Worm (Caenorhabditis elegans) whole organism, L2 larva: ENCODE measurements around the gene txt-14.
A peak's percentile ranks its signal among the peaks of the same experiment; 100 is the strongest.

Experiments used
- C34F6.9 ChIP-seq: fragments of 150-350 bp; optimal IDR thresholded peaks from 2 replicates; lab custom pipeline; 2014; ENCODE audit warnings: missing biosample characterization, missing genetic modification characterization
- F13H6.1 ChIP-seq: sonication (generic microtip); optimal IDR thresholded peaks from 2 replicates; lab custom pipeline; 2016; ENCODE audit warnings: missing genetic modification characterization, missing compliant biosample characterization
- Y55F3AM.14 ChIP-seq: fragments of 200-800 bp; sonication (Bioruptor generic); optimal IDR thresholded peaks from 2 replicates; lab custom pipeline; 2018; ENCODE audit warnings: mild to moderate bottlenecking, missing genetic modification characterization, missing compliant biosample characterization
- alr-1 ChIP-seq: fragments of 150-350 bp; optimal IDR thresholded peaks from 2 replicates; lab custom pipeline; 2014; ENCODE audit warnings: missing biosample characterization, missing genetic modification characterization
- aly-2 ChIP-seq: fragments of 150-350 bp; optimal IDR thresholded peaks from 2 replicates; lab custom pipeline; 2014; ENCODE audit warnings: missing biosample characterization, missing genetic modification characterization
- ama-1 ChIP-seq: fragments of 150-350 bp; optimal IDR thresholded peaks from 2 replicates; lab custom pipeline; 2018; ENCODE audit warnings: inconsistent platforms
- blmp-1 ChIP-seq: sonication (generic microtip); optimal IDR thresholded peaks from 2 replicates; lab custom pipeline; 2017; ENCODE audit warnings: missing genetic modification characterization, mild to moderate bottlenecking, missing compliant biosample characterization, antibody characterized with exemption, moderate library complexity; ENCODE audit not compliant: insufficient read depth
- ceh-16 ChIP-seq: fragments of 150-350 bp; optimal IDR thresholded peaks from 2 replicates; lab custom pipeline; 2014; ENCODE audit warnings: missing biosample characterization, missing genetic modification characterization
- elt-1 ChIP-seq: fragments of 150-350 bp; optimal IDR thresholded peaks from 2 replicates; lab custom pipeline; 2014; ENCODE audit warnings: missing biosample characterization, missing genetic modification characterization
- elt-3 ChIP-seq: sonication (generic microtip); optimal IDR thresholded peaks from 2 replicates; lab custom pipeline; 2017; ENCODE audit warnings: missing biosample characterization, missing genetic modification characterization
- fos-1 ChIP-seq: fragments of 150-350 bp; optimal IDR thresholded peaks from 2 replicates; lab custom pipeline; 2014; ENCODE audit warnings: missing biosample characterization, missing genetic modification characterization
- lin-11 ChIP-seq: fragments of 150-350 bp; sonication (generic microtip); optimal IDR thresholded peaks from 2 replicates; lab custom pipeline; 2014; ENCODE audit warnings: missing biosample characterization, missing genetic modification characterization, inconsistent platforms, mixed read lengths
- lin-13 ChIP-seq: fragments of 150-350 bp; optimal IDR thresholded peaks from 2 replicates; lab custom pipeline; 2014; ENCODE audit warnings: missing biosample characterization, missing genetic modification reagents, missing genetic modification characterization
- lin-39 ChIP-seq: fragments of 150-350 bp; optimal IDR thresholded peaks from 2 replicates; lab custom pipeline; 2014; ENCODE audit warnings: missing biosample characterization, missing genetic modification reagents, missing genetic modification characterization
- lsy-2 ChIP-seq, 2 experiments: fragments of 150-350 bp in 1 of 2; sonication (generic microtip) in 1 of 2; optimal IDR thresholded peaks; 2 replicates each; lab custom pipeline; 2014 to 2017; ENCODE audit warnings: missing biosample characterization in 2 of 2, missing genetic modification characterization in 2 of 2
- mab-5 ChIP-seq: fragments of 150-350 bp; optimal IDR thresholded peaks from 2 replicates; lab custom pipeline; 2014; ENCODE audit warnings: missing biosample characterization, missing genetic modification characterization
- mbf-1 ChIP-seq: sonication (generic microtip); optimal IDR thresholded peaks from 2 replicates; lab custom pipeline; 2017; ENCODE audit warnings: missing biosample characterization, missing genetic modification characterization
- mdl-1 ChIP-seq, 2 experiments: fragments of 150-350 bp in 1 of 2; sonication (generic microtip) in 1 of 2; optimal IDR thresholded peaks; 2 replicates each; lab custom pipeline; 2017; ENCODE audit warnings: missing biosample characterization in 2 of 2, missing genetic modification characterization in 2 of 2
- nhr-11 ChIP-seq: fragments of 150-350 bp; optimal IDR thresholded peaks from 2 replicates; lab custom pipeline; 2014; ENCODE audit warnings: missing biosample characterization, missing genetic modification characterization
- nhr-129 ChIP-seq: fragments of 150-350 bp; optimal IDR thresholded peaks from 2 replicates; lab custom pipeline; 2014; ENCODE audit warnings: missing biosample characterization, missing genetic modification characterization
- nhr-21 ChIP-seq: fragments of 150-350 bp; optimal IDR thresholded peaks from 2 replicates; lab custom pipeline; 2014; ENCODE audit warnings: missing biosample characterization, missing genetic modification characterization
- nhr-237 ChIP-seq: fragments of 150-350 bp; optimal IDR thresholded peaks from 2 replicates; lab custom pipeline; 2014; ENCODE audit warnings: missing biosample characterization, missing genetic modification characterization
- nhr-25 ChIP-seq: fragments of 150-350 bp; sonication (generic microtip); optimal IDR thresholded peaks from 3 replicates; lab custom pipeline; 2014; ENCODE audit warnings: missing biosample characterization, missing genetic modification characterization
- nhr-6 ChIP-seq: fragments of 150-350 bp; optimal IDR thresholded peaks from 2 replicates; lab custom pipeline; 2014; ENCODE audit warnings: missing biosample characterization, missing genetic modification characterization
- nhr-77 ChIP-seq: fragments of 150-350 bp; optimal IDR thresholded peaks from 2 replicates; lab custom pipeline; 2014; ENCODE audit warnings: missing biosample characterization, missing genetic modification characterization
- peb-1 ChIP-seq: fragments of 150-350 bp; optimal IDR thresholded peaks from 2 replicates; lab custom pipeline; 2014; ENCODE audit warnings: missing biosample characterization, missing genetic modification characterization
- skn-1 ChIP-seq: sonication (generic microtip); optimal IDR thresholded peaks from 2 replicates; lab custom pipeline; 2017; ENCODE audit warnings: missing biosample characterization, missing genetic modification characterization
- sma-3 ChIP-seq: sonication (generic microtip); optimal IDR thresholded peaks from 2 replicates; lab custom pipeline; 2016; ENCODE audit warnings: missing genetic modification reagents, missing genetic modification characterization, missing compliant biosample characterization
- sma-9 ChIP-seq, 2 experiments: fragments of 150-350 bp in 1 of 2; sonication (generic microtip) in 1 of 2; optimal IDR thresholded peaks; 2 replicates each; lab custom pipeline; 2014 to 2016; ENCODE audit warnings: missing genetic modification characterization in 2 of 2, mild to moderate bottlenecking in 1 of 2, missing biosample characterization in 1 of 2, missing compliant biosample characterization in 1 of 2, missing genetic modification reagents in 1 of 2, moderate library complexity in 1 of 2
- unc-39 ChIP-seq: fragments of 150-350 bp; optimal IDR thresholded peaks from 2 replicates; lab custom pipeline; 2014; ENCODE audit warnings: missing biosample characterization, missing genetic modification characterization
- unc-55 ChIP-seq: fragments of 150-350 bp; sonication (generic microtip); optimal IDR thresholded peaks from 3 replicates; lab custom pipeline; 2014; ENCODE audit warnings: missing biosample characterization, missing genetic modification reagents, missing genetic modification characterization
- zag-1 ChIP-seq: fragments of 150-350 bp; optimal IDR thresholded peaks from 2 replicates; lab custom pipeline; 2014; ENCODE audit warnings: missing biosample characterization, missing genetic modification characterization
- ztf-4 ChIP-seq: fragments of 150-350 bp; optimal IDR thresholded peaks from 2 replicates; lab custom pipeline; 2014; ENCODE audit warnings: missing biosample characterization, missing genetic modification characterization

Gene txt-14

ce11 chrV:18581393-18582113 is 905 bp upstream of the txt-14 start:
- TF ChIP-seq nhr-129 (peak; percentile 77), nhr-77 (tag; lab: Kevin White, UChicago) (no peak), sma-9 (GFP tag; optimal IDR thresholded peaks at IDR 0.05; lab: Kevin White, UChicago) (peak; percentile 65), sma-9 (tag; optimal IDR thresholded peaks at IDR 0.05; lab: Kevin White, UChicago) (no peak), C34F6.9 (tag; lab: Kevin White, UChicago) (peak; percentile 30), mab-5 (tag; lab: Kevin White, UChicago) (peak; percentile 39), zag-1 (tag; lab: Kevin White, UChicago) (no peak), lin-13 (GFP tag; lab: Kevin White, UChicago) (no peak), sma-3 (GFP tag; lab: Kevin White, UChicago) (no peak), F13H6.1 (tag; lab: Kevin White, UChicago) (peak; percentile 68), nhr-237 (tag; lab: Kevin White, UChicago) (no peak), lsy-2 (tag; optimal IDR thresholded peaks at IDR 0.05; lab: Kevin White, UChicago) (peak in 1 of 2 experiments; percentile 51), ceh-16 (no peak)
- TF ChIP-seq, all 48 proteins: peak for 6

ce11 chrV:18585102-18585501 is 2.6 kb downstream of the txt-14 start:
- TF ChIP-seq elt-3 (tag; lab: Kevin White, UChicago) (no peak), skn-1 (tag; lab: Kevin White, UChicago) (no peak), mbf-1 (no peak), zag-1 (tag; lab: Kevin White, UChicago) (no peak), C34F6.9 (tag; lab: Kevin White, UChicago) (no peak), ama-1 (lab: Kevin White, UChicago) (no peak), mdl-1 (tag; optimal IDR thresholded peaks at IDR 0.05; lab: Kevin White, UChicago) (no peak), peb-1 (no peak), aly-2 (tag; lab: Kevin White, UChicago) (no peak), lin-13 (GFP tag; lab: Kevin White, UChicago) (no peak), ceh-16 (no peak)

ce11 chrV:18586954-18587353 is 4.5 kb downstream of the txt-14 start:
- TF ChIP-seq skn-1 (tag; lab: Kevin White, UChicago) (no peak), F13H6.1 (tag; lab: Kevin White, UChicago) (no peak), nhr-6 (tag; lab: Kevin White, UChicago) (no peak)

- no peak for TF ChIP-seq mbf-1
- TF ChIP-seq ama-1 (lab: Kevin White, UChicago), result no peak
- TF ChIP-seq peb-1, result no peak
- TF ChIP-seq lin-39 (tag; lab: Kevin White, UChicago), result no peak
- TF ChIP-seq elt-1, result no peak
- TF ChIP-seq nhr-129, result no peak
- TF ChIP-seq skn-1 (tag; lab: Kevin White, UChicago), result no peak
- no peak for TF ChIP-seq nhr-21
- TF ChIP-seq ztf-4, result no peak
- TF ChIP-seq nhr-237 (tag; lab: Kevin White, UChicago), result no peak
- TF ChIP-seq sma-3 (GFP tag; lab: Kevin White, UChicago), result no peak
- no peak for TF ChIP-seq lin-11
- TF ChIP-seq fos-1 (tag; lab: Kevin White, UChicago), result no peak
- TF ChIP-seq Y55F3AM.14 (GFP tag; lab: Kevin White, UChicago), result no peak
- TF ChIP-seq blmp-1 (tag; lab: Kevin White, UChicago), result no peak
- TF ChIP-seq alr-1 (tag; lab: Kevin White, UChicago), result no peak
- no peak for TF ChIP-seq ceh-16
- no peak for TF ChIP-seq sma-9 (GFP tag; optimal IDR thresholded peaks at IDR 0.05; lab: Kevin White, UChicago)
- no peak for TF ChIP-seq sma-9 (tag; optimal IDR thresholded peaks at IDR 0.05; lab: Kevin White, UChicago)
Measured at ce11 chrV:18587936-18588335, 5.5 kb downstream of the txt-14 start.

- TF ChIP-seq nhr-6 (tag; lab: Kevin White, UChicago) (no peak), sma-3 (GFP tag; lab: Kevin White, UChicago) (no peak), nhr-129 (no peak), skn-1 (tag; lab: Kevin White, UChicago) (no peak)
- TF ChIP-seq, all 48 proteins: peak for 0
Measured at ce11 chrV:18589585-18589984, 7.1 kb downstream of the txt-14 start.

- TF ChIP-seq nhr-11 (no peak), nhr-25 (tag; lab: Kevin White, UChicago) (peak; percentile 6), ama-1 (lab: Kevin White, UChicago) (no peak), elt-3 (tag; lab: Kevin White, UChicago) (no peak), unc-39 (tag; lab: Kevin White, UChicago) (no peak), unc-55 (GFP tag; lab: Kevin White, UChicago) (no peak), fos-1 (tag; lab: Kevin White, UChicago) (no peak)
Measured at ce11 chrV:18592448-18592847, 10.0 kb downstream of the txt-14 start, which contains the start of gene grdn-1. grdn-1 (plus strand) TSS chrV:18592748.
